Fruit fly (Drosophila melanogaster) whole organism, embryonic: Measurements from ENCODE around the gene Dbp73D.

ENCODE experiments used
- ATbp ChIP-seq: fragments of 200-800 bp; sonication (Bioruptor generic); optimal IDR thresholded peaks from 2 replicates; lab custom pipeline; 2017; ENCODE audit warnings: missing biosample characterization, mild to moderate bottlenecking, missing genetic modification characterization, missing genetic modification reagents
- Aef1 ChIP-seq: fragments of 200-800 bp; sonication (Bioruptor generic); IDR thresholded peaks from 3 replicates; pipeline ENCODE4 v1.3.6; 2022; ENCODE audit warnings: missing biosample characterization, missing genetic modification characterization
- CG10565 ChIP-seq: fragments of 200-800 bp; sonication (Bioruptor generic); optimal IDR thresholded peaks from 3 replicates; lab custom pipeline; 2016; ENCODE audit warnings: missing biosample characterization, mild to moderate bottlenecking, missing genetic modification characterization
- CG10654 ChIP-seq: fragments of 200-800 bp; sonication (Bioruptor generic); optimal IDR thresholded peaks from 2 replicates; lab custom pipeline; 2016; ENCODE audit warnings: missing biosample characterization, missing genetic modification characterization
- CG10979 ChIP-seq: fragments of 200-800 bp; sonication (Bioruptor generic); optimal IDR thresholded peaks from 2 replicates; lab custom pipeline; 2018; ENCODE audit warnings: missing biosample characterization, mild to moderate bottlenecking, missing genetic modification characterization, moderate library complexity
- CG12071 ChIP-seq: fragments of 200-800 bp; sonication (Bioruptor generic); optimal IDR thresholded peaks from 3 replicates; lab custom pipeline; 2018; ENCODE audit warnings: missing biosample characterization, mild to moderate bottlenecking, missing genetic modification characterization
- CG13123 ChIP-seq: fragments of 200-800 bp; sonication (Bioruptor generic); optimal IDR thresholded peaks from 2 replicates; lab custom pipeline; 2016; ENCODE audit warnings: missing biosample characterization, missing genetic modification characterization
- CG14014 ChIP-seq: fragments of 200-800 bp; sonication (Bioruptor generic); IDR thresholded peaks from 2 replicates; pipeline ENCODE4 v1.3.6; 2022; ENCODE audit warnings: missing biosample characterization, missing genetic modification characterization
- CG18764 ChIP-seq: fragments of 200-800 bp; sonication (Bioruptor generic); optimal IDR thresholded peaks from 3 replicates; lab custom pipeline; 2016; ENCODE audit warnings: missing biosample characterization, missing genetic modification characterization
- CG2199 ChIP-seq: fragments of 200-800 bp; sonication (Bioruptor generic); IDR thresholded peaks from 3 replicates; pipeline ENCODE4 v1.3.6; 2022; ENCODE audit warnings: missing biosample characterization, missing genetic modification characterization
- CG31365 ChIP-seq: fragments of 200-800 bp; sonication (Bioruptor generic); optimal IDR thresholded peaks from 2 replicates; lab custom pipeline; 2018; ENCODE audit warnings: missing biosample characterization, mild to moderate bottlenecking, missing genetic modification characterization
- CG3281 ChIP-seq: fragments of 200-800 bp; sonication (Bioruptor generic); optimal IDR thresholded peaks from 3 replicates; lab custom pipeline; 2017; ENCODE audit warnings: missing biosample characterization, mild to moderate bottlenecking, missing genetic modification characterization
- CG4328 ChIP-seq: fragments of 200-800 bp; sonication (Bioruptor generic); optimal IDR thresholded peaks from 3 replicates; lab custom pipeline; 2017; ENCODE audit warnings: missing biosample characterization, missing genetic modification reagents, missing genetic modification characterization
- CG43689 ChIP-seq: fragments of 200-800 bp; sonication (Bioruptor generic); IDR thresholded peaks from 2 replicates; pipeline ENCODE4 v1.3.6; 2022; ENCODE audit warnings: missing biosample characterization, missing genetic modification characterization
- CG5953 ChIP-seq: fragments of 200-800 bp; sonication (Bioruptor generic); IDR thresholded peaks from 2 replicates; pipeline ENCODE4 v1.3.6; 2022; ENCODE audit warnings: missing biosample characterization, missing genetic modification characterization
- CG6683 ChIP-seq: fragments of 200-800 bp; sonication (Bioruptor generic); optimal IDR thresholded peaks from 2 replicates; lab custom pipeline; 2017; ENCODE audit warnings: missing biosample characterization, mild to moderate bottlenecking, missing genetic modification characterization, missing genetic modification reagents
- CG6854 ChIP-seq: fragments of 200-800 bp; sonication (Bioruptor generic); optimal IDR thresholded peaks from 3 replicates; lab custom pipeline; 2017; ENCODE audit warnings: missing biosample characterization, mild to moderate bottlenecking, missing genetic modification characterization
- CG7556 ChIP-seq: fragments of 200-800 bp; sonication (Bioruptor generic); optimal IDR thresholded peaks from 2 replicates; lab custom pipeline; 2017; ENCODE audit warnings: missing biosample characterization, mild to moderate bottlenecking, missing genetic modification characterization
- CG8089 ChIP-seq: fragments of 200-800 bp; sonication (Bioruptor generic); optimal IDR thresholded peaks from 3 replicates; lab custom pipeline; 2016; ENCODE audit warnings: missing biosample characterization, missing genetic modification characterization
- CG8290 ChIP-seq, 3 experiments: fragments of 200-800 bp; sonication (Bioruptor generic); optimal IDR thresholded peaks; 2 replicates each; lab custom pipeline; 2016 to 2019; ENCODE audit warnings: missing biosample characterization in 3 of 3, missing genetic modification characterization in 3 of 3, mild to moderate bottlenecking in 2 of 3, moderate library complexity in 1 of 3
- CG8944 ChIP-seq: fragments of 200-800 bp; sonication (Bioruptor generic); optimal IDR thresholded peaks from 3 replicates; lab custom pipeline; 2016; ENCODE audit warnings: missing biosample characterization, missing genetic modification characterization
- Dad ChIP-seq: fragments of 200-800 bp; sonication (Bioruptor generic); optimal IDR thresholded peaks from 3 replicates; lab custom pipeline; 2016; ENCODE audit warnings: missing biosample characterization, missing genetic modification characterization
- Doc2 ChIP-seq: fragments of 200-800 bp; sonication (Bioruptor generic); IDR thresholded peaks from 2 replicates; pipeline ENCODE4 v1.3.6; 2022; ENCODE audit warnings: missing biosample characterization, missing genetic modification characterization
- Fer2 ChIP-seq: fragments of 200-800 bp; sonication (Bioruptor generic); optimal IDR thresholded peaks from 2 replicates; lab custom pipeline; 2018; ENCODE audit warnings: missing biosample characterization, mild to moderate bottlenecking, missing genetic modification characterization, moderate library complexity
- HLHmδ ChIP-seq: fragments of 200-800 bp; sonication (Bioruptor generic); optimal IDR thresholded peaks from 2 replicates; lab custom pipeline; 2018; ENCODE audit warnings: missing biosample characterization, mild to moderate bottlenecking, missing genetic modification characterization, moderate library complexity
- Hr51 ChIP-seq, 2 experiments: fragments of 200-800 bp; sonication (Bioruptor generic); optimal IDR thresholded peaks; 2 replicates in 1 of 2; 3 replicates in 1 of 2; lab custom pipeline; 2016 to 2018; ENCODE audit warnings: missing biosample characterization in 2 of 2, missing genetic modification characterization in 2 of 2, mild to moderate bottlenecking in 1 of 2, moderate library complexity in 1 of 2
- Neu2 ChIP-seq: fragments of 200-800 bp; sonication (Bioruptor generic); optimal IDR thresholded peaks from 3 replicates; lab custom pipeline; 2016; ENCODE audit warnings: missing biosample characterization, missing genetic modification characterization, borderline replicate concordance
- Optix ChIP-seq: fragments of 200-800 bp; sonication (Bioruptor generic); IDR thresholded peaks from 3 replicates; pipeline ENCODE4 v1.3.6; 2022; ENCODE audit warnings: missing biosample characterization, missing genetic modification characterization
- Ptx1 ChIP-seq: fragments of 200-800 bp; sonication (Bioruptor generic); IDR thresholded peaks from 2 replicates; pipeline ENCODE4 v1.3.6; 2022; ENCODE audit warnings: missing biosample characterization, missing genetic modification characterization
- bowl ChIP-seq: fragments of 200-800 bp; sonication (Bioruptor generic); IDR thresholded peaks from 2 replicates; pipeline ENCODE4 v1.3.6; 2022; ENCODE audit warnings: missing biosample characterization, missing genetic modification characterization
- cg ChIP-seq: fragments of 200-800 bp; sonication (Bioruptor generic); optimal IDR thresholded peaks from 3 replicates; lab custom pipeline; 2019; ENCODE audit warnings: missing biosample characterization, mild to moderate bottlenecking, missing genetic modification characterization, moderate library complexity
- croc ChIP-seq: fragments of 200-800 bp; sonication (Bioruptor generic); conservative IDR thresholded peaks from 3 replicates; pipeline ENCODE4 v1.3.6; 2022; ENCODE audit warnings: missing biosample characterization, missing genetic modification characterization
- ewg ChIP-seq: fragments of 200-800 bp; sonication (Bioruptor generic); optimal IDR thresholded peaks from 3 replicates; lab custom pipeline; 2017; ENCODE audit warnings: mild to moderate bottlenecking, missing biosample characterization, missing genetic modification reagents, missing genetic modification characterization
- gfzf ChIP-seq: fragments of 200-800 bp; sonication (Bioruptor generic); optimal IDR thresholded peaks from 2 replicates; lab custom pipeline; 2016; ENCODE audit warnings: missing biosample characterization, mild to moderate bottlenecking, missing genetic modification characterization, moderate library complexity
- hkb ChIP-seq, 2 experiments: fragments of 200-800 bp in 1 of 2; fragments of >200 bp in 1 of 2; sonication (Bioruptor generic) in 1 of 2; IDR thresholded peaks in 1 of 2; optimal IDR thresholded peaks in 1 of 2; 2 replicates each; pipeline versions ENCODE4 v1.3.6 to Lab custom; 2017 to 2022; ENCODE audit warnings: missing biosample characterization in 1 of 2, missing genetic modification characterization in 1 of 2
- jumu ChIP-seq: fragments of 200-800 bp; sonication (Bioruptor generic); optimal IDR thresholded peaks from 3 replicates; lab custom pipeline; 2016; ENCODE audit warnings: missing biosample characterization, missing genetic modification characterization
- kay ChIP-seq: fragments of 200-800 bp; sonication (Bioruptor generic); optimal IDR thresholded peaks from 2 replicates; lab custom pipeline; 2016; ENCODE audit warnings: missing biosample characterization, missing genetic modification characterization
- lilli ChIP-seq: fragments of 200-800 bp; sonication (Bioruptor generic); optimal IDR thresholded peaks from 3 replicates; lab custom pipeline; 2016; ENCODE audit warnings: missing biosample characterization, missing genetic modification characterization
- lov ChIP-seq, 2 experiments: fragments of 200-800 bp in 1 of 2; fragments of >200 bp in 1 of 2; sonication (Bioruptor generic) in 1 of 2; IDR thresholded peaks in 1 of 2; optimal IDR thresholded peaks in 1 of 2; 2 replicates in 1 of 2; 3 replicates in 1 of 2; pipeline versions ENCODE4 v1.3.6 to Lab custom; 2017 to 2022; ENCODE audit warnings: missing biosample characterization in 1 of 2, missing genetic modification characterization in 1 of 2
- maf-S ChIP-seq: fragments of 200-800 bp; sonication (Bioruptor generic); optimal IDR thresholded peaks from 2 replicates; lab custom pipeline; 2016; ENCODE audit warnings: missing biosample characterization, missing genetic modification characterization
- nau ChIP-seq: fragments of 200-800 bp; sonication (Bioruptor generic); optimal IDR thresholded peaks from 3 replicates; lab custom pipeline; 2017; ENCODE audit warnings: missing biosample characterization, mild to moderate bottlenecking, missing genetic modification characterization, missing genetic modification reagents
- nom ChIP-seq: fragments of 200-800 bp; sonication (Bioruptor generic); optimal IDR thresholded peaks from 2 replicates; lab custom pipeline; 2017; ENCODE audit warnings: missing biosample characterization, missing genetic modification characterization, mild to moderate bottlenecking, moderate library complexity, missing genetic modification reagents
- p53 ChIP-seq: fragments of 200-800 bp; sonication (Bioruptor generic); optimal IDR thresholded peaks from 2 replicates; lab custom pipeline; 2016; ENCODE audit warnings: missing biosample characterization, missing genetic modification characterization
- pita ChIP-seq: fragments of 200-800 bp; sonication (Bioruptor generic); optimal IDR thresholded peaks from 2 replicates; lab custom pipeline; 2017; ENCODE audit warnings: missing biosample characterization, mild to moderate bottlenecking, missing genetic modification characterization
- row ChIP-seq: fragments of 200-800 bp; sonication (Bioruptor generic); IDR thresholded peaks from 3 replicates; pipeline ENCODE4 v1.3.6; 2022; ENCODE audit warnings: missing biosample characterization, missing genetic modification characterization
- tin ChIP-seq: fragments of 200-800 bp; sonication (Bioruptor generic); optimal IDR thresholded peaks from 3 replicates; lab custom pipeline; 2016; ENCODE audit warnings: missing biosample characterization, missing genetic modification characterization
- vfl ChIP-seq: fragments of 200-800 bp; sonication (Bioruptor generic); optimal IDR thresholded peaks from 2 replicates; lab custom pipeline; 2016; ENCODE audit warnings: missing biosample characterization, missing genetic modification characterization
- zfh1 ChIP-seq: fragments of 200-800 bp; sonication (Bioruptor generic); IDR thresholded peaks from 3 replicates; pipeline ENCODE4 v1.3.6; 2022; ENCODE audit warnings: missing biosample characterization, missing genetic modification characterization
- zfh2 ChIP-seq: fragments of 200-800 bp; sonication (Bioruptor generic); optimal IDR thresholded peaks from 2 replicates; lab custom pipeline; 2016; ENCODE audit warnings: missing biosample characterization, missing genetic modification characterization

Gene Dbp73D

dm6 chr3L:16768001-16768652 is 37.5 kb upstream of the Dbp73D start (continued):
- TF ChIP-seq lov (optimal IDR thresholded peaks at IDR 0.05; lab: Kevin White, UChicago) (no peak), lov (GFP tag; IDR thresholded peaks at IDR 0.05; lab: Robert Waterston, UW) (no peak), CG6683 (GFP tag; lab: Kevin White, UChicago) (no peak), CG5953 (GFP tag; lab: Robert Waterston, UW) (no peak), HLHmδ (GFP tag; lab: Kevin White, UChicago) (no peak), CG8290 (GFP tag; optimal IDR thresholded peaks at IDR 0.05; lab: Kevin White, UChicago) (no peak), CG8290 (tag; optimal IDR thresholded peaks at IDR 0.05; lab: Kevin White, UChicago) (peak in 1 of 2 experiments; percentile 57), cg (GFP tag; lab: Kevin White, UChicago) (no peak), vfl (GFP tag; lab: Kevin White, UChicago) (no peak), Dad (no peak), CG12071 (no peak), CG2199 (no peak), tin (peak; percentile 66), nom (no peak), zfh1 (peak; percentile 63; the same call in 2 of the 3 replicates), lilli (GFP tag; lab: Kevin White, UChicago) (no peak), bowl (GFP tag; lab: Robert Waterston, UW) (no peak), CG8944 (GFP tag; lab: Kevin White, UChicago) (no peak), CG18764 (GFP tag; lab: Kevin White, UChicago) (no peak), CG10565 (GFP tag; lab: Kevin White, UChicago) (no peak), row (GFP tag; lab: Robert Waterston, UW) (peak; percentile 77), p53 (GFP tag; lab: Kevin White, UChicago) (no peak), CG43689 (GFP tag; lab: Robert Waterston, UW) (no peak), Aef1 (no peak), Hr51 (GFP tag; optimal IDR thresholded peaks at IDR 0.05; lab: Kevin White, UChicago) (peak in 1 of 2 experiments; percentile 23), CG10979 (tag; lab: Kevin White, UChicago) (peak; percentile 76), ewg (GFP tag; lab: Kevin White, UChicago) (peak; percentile 13), kay (peak; percentile 1), CG4328 (GFP tag; lab: Kevin White, UChicago) (no peak), maf-S (GFP tag; lab: Kevin White, UChicago) (no peak), gfzf (GFP tag; lab: Kevin White, UChicago) (no peak), CG6854 (GFP tag; lab: Kevin White, UChicago) (no peak), Doc2 (GFP tag; lab: Robert Waterston, UW) (no peak), Fer2 (tag; lab: Kevin White, UChicago) (no peak), ATbp (GFP tag; lab: Kevin White, UChicago) (no peak), hkb (optimal IDR thresholded peaks at IDR 0.05; lab: Kevin White, UChicago) (no peak), hkb (GFP tag; IDR thresholded peaks at IDR 0.05; lab: Robert Waterston, UW) (0 out of 2 replicates have a peak, but pooled peaks have one; percentile 28), Neu2 (no peak), CG14014 (GFP tag; lab: Robert Waterston, UW) (no peak), nau (no peak), croc (GFP tag; lab: Robert Waterston, UW) (peak; percentile 32; the same call in 1 of the 3 replicates), CG7556 (GFP tag; lab: Kevin White, UChicago) (no peak), CG13123 (GFP tag; lab: Kevin White, UChicago) (no peak), pita (GFP tag; lab: Kevin White, UChicago) (no peak), Optix (GFP tag; lab: Robert Waterston, UW) (no peak), CG10654 (GFP tag; lab: Kevin White, UChicago) (peak; percentile 26), CG8089 (GFP tag; lab: Kevin White, UChicago) (peak; percentile 2), jumu (GFP tag; lab: Kevin White, UChicago) (peak; percentile 14), CG31365 (tag; lab: Kevin White, UChicago) (no peak), Ptx1 (peak; percentile 55), zfh2 (GFP tag; lab: Kevin White, UChicago) (no peak), CG3281 (GFP tag; lab: Kevin White, UChicago) (no peak)
